Worm (Caenorhabditis elegans) whole organism, L4 larva: ENCODE measurements around the gene B0024.4.

ENCODE experiments used
- ama-1 ChIP-seq: fragments of 150-350 bp; optimal IDR thresholded peaks from 2 replicates; lab custom pipeline; 2014; ENCODE audit warnings: inconsistent platforms, mixed read lengths
- ces-1 ChIP-seq: fragments of 150-350 bp; sonication (generic microtip); optimal IDR thresholded peaks from 4 replicates; lab custom pipeline; 2014; ENCODE audit warnings: missing biosample characterization, missing genetic modification reagents, missing genetic modification characterization
- dpl-1 ChIP-seq: fragments of 150-350 bp; optimal IDR thresholded peaks from 2 replicates; lab custom pipeline; 2014; ENCODE audit warnings: missing biosample characterization, missing genetic modification reagents, missing genetic modification characterization
- fkh-10 ChIP-seq: fragments of 150-350 bp; optimal IDR thresholded peaks from 2 replicates; lab custom pipeline; 2014; ENCODE audit warnings: missing biosample characterization, missing genetic modification reagents, missing genetic modification characterization
- mdl-1 ChIP-seq, 2 experiments: fragments of 150-350 bp in 1 of 2; sonication (generic microtip) in 1 of 2; optimal IDR thresholded peaks; 2 replicates each; lab custom pipeline; 2014 to 2017; ENCODE audit warnings: missing biosample characterization in 2 of 2, missing genetic modification characterization in 2 of 2
- nhr-48 ChIP-seq: sonication (generic microtip); optimal IDR thresholded peaks from 2 replicates; lab custom pipeline; 2016; ENCODE audit warnings: mild to moderate bottlenecking, missing genetic modification characterization, missing compliant biosample characterization
- pqm-1 ChIP-seq: sonication (generic microtip); optimal IDR thresholded peaks from 2 replicates; lab custom pipeline; 2017; ENCODE audit warnings: missing biosample characterization, missing genetic modification characterization
- unc-62 ChIP-seq, 3 experiments: fragments of 150-350 bp in 1 of 3; sonication (generic microtip); optimal IDR thresholded peaks in 2 of 3; peaks in 1 of 3; 1 replicate in 1 of 3; 2 replicates in 2 of 3; lab custom pipeline; 2014 to 2017; ENCODE audit warnings: missing biosample characterization in 3 of 3, missing genetic modification characterization in 3 of 3, missing genetic modification reagents in 3 of 3, missing genotype in 1 of 3
- ztf-7 ChIP-seq: fragments of 150-350 bp; optimal IDR thresholded peaks from 2 replicates; lab custom pipeline; 2014; ENCODE audit warnings: missing biosample characterization, missing genetic modification characterization

DNA sequence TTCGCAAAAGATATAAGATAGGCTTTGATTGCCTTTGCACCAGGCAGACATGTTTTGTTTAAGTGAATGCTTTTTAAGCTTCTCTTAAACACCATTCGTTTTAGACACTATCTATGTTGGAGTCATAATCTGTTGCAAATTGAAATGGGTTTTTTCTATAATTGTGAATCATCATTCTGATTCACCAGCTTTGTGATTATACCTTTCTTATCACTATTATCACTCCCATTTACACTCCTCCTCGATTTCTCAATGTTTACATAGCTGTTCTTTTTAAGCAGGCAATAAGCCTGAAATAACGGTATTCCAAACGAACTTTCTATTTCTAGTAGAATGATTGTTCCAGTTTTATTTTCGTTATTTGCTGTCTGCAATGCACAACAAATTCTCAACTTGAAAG is at the start of gene B0024.4:
- TF ChIP-seq ztf-7 (no peak), ces-1 (GFP tag; lab: Kevin White, UChicago) (no peak), fkh-10 (GFP tag; lab: Kevin White, UChicago) (no peak), dpl-1 (GFP tag; lab: Kevin White, UChicago) (no peak), mdl-1 (tag; optimal IDR thresholded peaks at IDR 0.05; lab: Kevin White, UChicago) (no peak), unc-62 (GFP tag; optimal IDR thresholded peaks at IDR 0.05 in 1 of 2; lab: Kevin White, UChicago) (peak in 1 of 2 experiments; percentile 20), unc-62 (tag; optimal IDR thresholded peaks at IDR 0.05; lab: Kevin White, UChicago) (no peak), nhr-48 (tag; lab: Kevin White, UChicago) (no peak), pqm-1 (tag; lab: Kevin White, UChicago) (peak; percentile 15), ama-1 (lab: Kevin White, UChicago) (no peak)
